Fruit fly (Drosophila melanogaster) whole organism, embryonic: ENCODE results near the gene drpr.
A peak's percentile ranks its signal among the peaks of the same experiment; 100 is the strongest.

Source experiments
- Asciz ChIP-seq: fragments of 200-800 bp; sonication (Bioruptor generic); optimal IDR thresholded peaks from 2 replicates; lab custom pipeline; 2017; ENCODE audit warnings: missing biosample characterization, mild to moderate bottlenecking, missing genetic modification characterization, missing genetic modification reagents
- Atf3 ChIP-seq: fragments of 200-800 bp; sonication (Bioruptor generic); optimal IDR thresholded peaks from 3 replicates; lab custom pipeline; 2016; ENCODE audit warnings: missing biosample characterization, missing genetic modification characterization
- CG10462 ChIP-seq: fragments of 200-800 bp; sonication (Bioruptor generic); optimal IDR thresholded peaks from 2 replicates; lab custom pipeline; 2016; ENCODE audit warnings: missing biosample characterization, missing genetic modification characterization
- CG12299 ChIP-seq: fragments of 200-800 bp; sonication (Bioruptor generic); optimal IDR thresholded peaks from 2 replicates; lab custom pipeline; 2018; ENCODE audit warnings: missing biosample characterization, mild to moderate bottlenecking, missing genetic modification characterization
- CG15011 ChIP-seq: fragments of 200-800 bp; sonication (Bioruptor generic); optimal IDR thresholded peaks from 3 replicates; lab custom pipeline; 2018; ENCODE audit warnings: missing biosample characterization, mild to moderate bottlenecking, missing genetic modification characterization
- CG15696 ChIP-seq: fragments of 200-800 bp; sonication (Bioruptor generic); optimal IDR thresholded peaks from 2 replicates; lab custom pipeline; 2019; ENCODE audit warnings: missing biosample characterization, mild to moderate bottlenecking, missing genetic modification characterization, moderate library complexity
- CG1647 ChIP-seq: fragments of 200-800 bp; sonication (Bioruptor generic); optimal IDR thresholded peaks from 3 replicates; lab custom pipeline; 2016; ENCODE audit warnings: missing biosample characterization, missing genetic modification characterization
- CG17829 ChIP-seq: fragments of 200-800 bp; optimal IDR thresholded peaks from 2 replicates; lab custom pipeline; 2019; ENCODE audit warnings: missing biosample characterization, mild to moderate bottlenecking, missing genetic modification characterization, moderate library complexity
- CG2116 ChIP-seq: fragments of 200-800 bp; sonication (Bioruptor generic); optimal IDR thresholded peaks from 3 replicates; lab custom pipeline; 2018; ENCODE audit warnings: missing biosample characterization, mild to moderate bottlenecking, missing genetic modification characterization
- CG2712 ChIP-seq: fragments of 200-800 bp; optimal IDR thresholded peaks from 3 replicates; lab custom pipeline; 2019; ENCODE audit warnings: missing biosample characterization, mild to moderate bottlenecking, missing genetic modification characterization, moderate library complexity
- CG5953 ChIP-seq: fragments of 200-800 bp; sonication (Bioruptor generic); IDR thresholded peaks from 2 replicates; pipeline ENCODE4 v1.3.6; 2022; ENCODE audit warnings: missing biosample characterization, missing genetic modification characterization
- CG7271 ChIP-seq: fragments of 200-800 bp; sonication (Bioruptor generic); optimal IDR thresholded peaks from 2 replicates; lab custom pipeline; 2018; ENCODE audit warnings: missing biosample characterization, mild to moderate bottlenecking, missing genetic modification characterization, moderate library complexity
- CG7372 ChIP-seq: fragments of 200-800 bp; sonication (Bioruptor generic); IDR thresholded peaks from 2 replicates; pipeline ENCODE4 v1.3.6; 2022; ENCODE audit warnings: missing biosample characterization, missing genetic modification characterization
- CG7786 ChIP-seq: fragments of 200-800 bp; sonication (Bioruptor generic); optimal IDR thresholded peaks from 2 replicates; lab custom pipeline; 2016; ENCODE audit warnings: missing biosample characterization, missing genetic modification characterization
- CG8290 ChIP-seq, 3 experiments: fragments of 200-800 bp; sonication (Bioruptor generic); optimal IDR thresholded peaks; 2 replicates each; lab custom pipeline; 2016 to 2019; ENCODE audit warnings: missing biosample characterization in 3 of 3, missing genetic modification characterization in 3 of 3, mild to moderate bottlenecking in 2 of 3, moderate library complexity in 1 of 3
- CG9215 ChIP-seq: fragments of 200-800 bp; sonication (Bioruptor generic); IDR thresholded peaks from 2 replicates; pipeline ENCODE4 v1.3.6; 2022; ENCODE audit warnings: missing biosample characterization, missing genetic modification characterization
- CG9727 ChIP-seq: fragments of 200-800 bp; sonication (Bioruptor generic); optimal IDR thresholded peaks from 3 replicates; lab custom pipeline; 2017; ENCODE audit warnings: missing biosample characterization, mild to moderate bottlenecking, missing genetic modification characterization
- CG9797 ChIP-seq: fragments of 200-800 bp; sonication (Bioruptor generic); optimal IDR thresholded peaks from 3 replicates; lab custom pipeline; 2018; ENCODE audit warnings: missing biosample characterization, mild to moderate bottlenecking, missing genetic modification characterization
- CkIIα-i1 ChIP-seq: fragments of 200-800 bp; sonication (Bioruptor generic); IDR thresholded peaks from 2 replicates; pipeline ENCODE4 v1.3.6; 2022; ENCODE audit warnings: missing biosample characterization, missing genetic modification characterization
- D19A ChIP-seq: fragments of 200-800 bp; optimal IDR thresholded peaks from 3 replicates; lab custom pipeline; 2019; ENCODE audit warnings: missing biosample characterization, mild to moderate bottlenecking, missing genetic modification characterization, moderate library complexity
- Doc2 ChIP-seq: fragments of 200-800 bp; sonication (Bioruptor generic); IDR thresholded peaks from 2 replicates; pipeline ENCODE4 v1.3.6; 2022; ENCODE audit warnings: missing biosample characterization, missing genetic modification characterization
- E2f1 ChIP-seq: fragments of 200-800 bp; sonication (Bioruptor generic); IDR thresholded peaks from 2 replicates; pipeline ENCODE4 v1.3.6; 2022; ENCODE audit warnings: missing biosample characterization, missing genetic modification characterization
- Ets97D ChIP-seq: fragments of 200-800 bp; sonication (Bioruptor generic); optimal IDR thresholded peaks from 3 replicates; lab custom pipeline; 2016; ENCODE audit warnings: missing biosample characterization, missing genetic modification characterization
- GATAe ChIP-seq: fragments of 200-800 bp; sonication (Bioruptor generic); conservative IDR thresholded peaks from 2 replicates; pipeline ENCODE4 v1.3.6; 2022; ENCODE audit warnings: missing biosample characterization, missing genetic modification characterization
- Hsf ChIP-seq: fragments of 200-800 bp; sonication (Bioruptor generic); optimal IDR thresholded peaks from 3 replicates; lab custom pipeline; 2016; ENCODE audit warnings: missing biosample characterization, missing genetic modification characterization
- Lim3 ChIP-seq: fragments of 200-800 bp; sonication (Bioruptor generic); IDR thresholded peaks from 2 replicates; pipeline ENCODE4 v1.3.6; 2022; ENCODE audit warnings: missing biosample characterization, missing genetic modification characterization
- Meics ChIP-seq: fragments of 200-800 bp; sonication (Bioruptor generic); optimal IDR thresholded peaks from 2 replicates; lab custom pipeline; 2017; ENCODE audit warnings: missing biosample characterization, mild to moderate bottlenecking, missing genetic modification characterization
- Mes4 ChIP-seq: fragments of 200-800 bp; sonication (Bioruptor generic); optimal IDR thresholded peaks from 2 replicates; lab custom pipeline; 2016; ENCODE audit warnings: missing biosample characterization, missing genetic modification characterization
- Opbp ChIP-seq: fragments of 200-800 bp; sonication (Bioruptor generic); IDR thresholded peaks from 3 replicates; pipeline ENCODE4 v1.3.6; 2022; ENCODE audit warnings: missing biosample characterization, missing genetic modification characterization; ENCODE audit not compliant: partially characterized antibody
- Sox102F ChIP-seq: fragments of 200-800 bp; sonication (Bioruptor generic); optimal IDR thresholded peaks from 2 replicates; lab custom pipeline; 2018; ENCODE audit warnings: missing biosample characterization, mild to moderate bottlenecking, missing genetic modification characterization, moderate library complexity
- Usf ChIP-seq: fragments of 200-800 bp; sonication (Bioruptor generic); optimal IDR thresholded peaks from 2 replicates; lab custom pipeline; 2017; ENCODE audit warnings: missing genotype, missing biosample characterization, missing genetic modification characterization
- Xbp1 ChIP-seq: fragments of 200-800 bp; sonication (Bioruptor generic); optimal IDR thresholded peaks from 3 replicates; lab custom pipeline; 2016; ENCODE audit warnings: missing biosample characterization, mild to moderate bottlenecking, missing genetic modification characterization
- ab ChIP-seq: fragments of 200-800 bp; sonication (Bioruptor generic); optimal IDR thresholded peaks from 2 replicates; lab custom pipeline; 2016; ENCODE audit warnings: missing biosample characterization, missing genetic modification characterization
- al ChIP-seq: fragments of 200-800 bp; sonication (Bioruptor generic); IDR thresholded peaks from 2 replicates; pipeline ENCODE4 v1.3.6; 2022; ENCODE audit warnings: missing biosample characterization, missing genetic modification characterization
- aop ChIP-seq: fragments of 200-800 bp; sonication (Bioruptor generic); IDR thresholded peaks from 2 replicates; pipeline ENCODE4 v1.3.6; 2022; ENCODE audit warnings: missing biosample characterization, missing genetic modification characterization
- bigmax ChIP-seq: fragments of 200-800 bp; sonication (Bioruptor generic); optimal IDR thresholded peaks from 2 replicates; lab custom pipeline; 2018; ENCODE audit warnings: missing biosample characterization, mild to moderate bottlenecking, missing genetic modification characterization
- bowl ChIP-seq: fragments of 200-800 bp; sonication (Bioruptor generic); IDR thresholded peaks from 2 replicates; pipeline ENCODE4 v1.3.6; 2022; ENCODE audit warnings: missing biosample characterization, missing genetic modification characterization
- crc ChIP-seq: fragments of 200-800 bp; sonication (Bioruptor generic); optimal IDR thresholded peaks from 2 replicates; lab custom pipeline; 2016; ENCODE audit warnings: missing biosample characterization, missing genetic modification characterization
- ham ChIP-seq: fragments of 200-800 bp; sonication (Bioruptor generic); IDR thresholded peaks from 2 replicates; pipeline ENCODE4 v1.3.6; 2022; ENCODE audit warnings: missing biosample characterization, missing genetic modification characterization
- jigr1 ChIP-seq: fragments of 200-800 bp; sonication (Bioruptor generic); IDR thresholded peaks from 3 replicates; pipeline ENCODE4 v1.3.6; 2022; ENCODE audit warnings: missing biosample characterization, missing genetic modification characterization
- luna ChIP-seq: fragments of 200-800 bp; sonication (Bioruptor generic); optimal IDR thresholded peaks from 2 replicates; lab custom pipeline; 2016; ENCODE audit warnings: missing biosample characterization, missing genetic modification characterization
- org-1 ChIP-seq: fragments of 200-800 bp; sonication (Bioruptor generic); optimal IDR thresholded peaks from 2 replicates; lab custom pipeline; 2017; ENCODE audit warnings: missing biosample characterization, missing genetic modification characterization
- pnt ChIP-seq: fragments of 200-800 bp; sonication (Bioruptor generic); optimal IDR thresholded peaks from 3 replicates; lab custom pipeline; 2016; ENCODE audit warnings: missing biosample characterization, missing genetic modification characterization
- ro ChIP-seq: fragments of 200-800 bp; sonication (Bioruptor generic); IDR thresholded peaks from 2 replicates; pipeline ENCODE4 v1.3.6; 2022; ENCODE audit warnings: missing biosample characterization, missing genetic modification characterization
- sens ChIP-seq: fragments of 200-800 bp; sonication (Bioruptor generic); peaks from one replicate; lab custom pipeline; 2016; ENCODE audit warnings: missing biosample characterization, missing genetic modification characterization
- slp2 ChIP-seq: fragments of 200-800 bp; sonication (Bioruptor generic); optimal IDR thresholded peaks from 2 replicates; lab custom pipeline; 2016; ENCODE audit warnings: missing biosample characterization, missing genetic modification characterization
- ssp ChIP-seq: fragments of 200-800 bp; sonication (Bioruptor generic); IDR thresholded peaks from 2 replicates; pipeline ENCODE4 v1.3.6; 2022; ENCODE audit warnings: missing biosample characterization, missing genetic modification characterization
- tio ChIP-seq: fragments of 200-800 bp; sonication (Bioruptor generic); optimal IDR thresholded peaks from 2 replicates; lab custom pipeline; 2017; ENCODE audit warnings: missing biosample characterization, missing genetic modification characterization, inconsistent platforms
- tll ChIP-seq, 2 experiments: fragments of 200-800 bp in 1 of 2; fragments of >200 bp in 1 of 2; sonication (Bioruptor generic) in 1 of 2; optimal IDR thresholded peaks; 2 replicates each; lab custom pipeline; 2017 to 2019; ENCODE audit warnings: missing biosample characterization in 2 of 2, missing genetic modification characterization in 2 of 2, mild to moderate bottlenecking in 1 of 2, moderate library complexity in 1 of 2
- toy ChIP-seq: fragments of 200-800 bp; sonication (Bioruptor generic); IDR thresholded peaks from 2 replicates; pipeline ENCODE4 v1.3.6; 2022; ENCODE audit warnings: missing biosample characterization, missing genetic modification characterization
- vvl ChIP-seq: fragments of 200-800 bp; sonication (Bioruptor generic); IDR thresholded peaks from 2 replicates; pipeline ENCODE4 v1.3.6; 2022; ENCODE audit warnings: missing biosample characterization, missing genetic modification characterization

Gene drpr

DNA sequence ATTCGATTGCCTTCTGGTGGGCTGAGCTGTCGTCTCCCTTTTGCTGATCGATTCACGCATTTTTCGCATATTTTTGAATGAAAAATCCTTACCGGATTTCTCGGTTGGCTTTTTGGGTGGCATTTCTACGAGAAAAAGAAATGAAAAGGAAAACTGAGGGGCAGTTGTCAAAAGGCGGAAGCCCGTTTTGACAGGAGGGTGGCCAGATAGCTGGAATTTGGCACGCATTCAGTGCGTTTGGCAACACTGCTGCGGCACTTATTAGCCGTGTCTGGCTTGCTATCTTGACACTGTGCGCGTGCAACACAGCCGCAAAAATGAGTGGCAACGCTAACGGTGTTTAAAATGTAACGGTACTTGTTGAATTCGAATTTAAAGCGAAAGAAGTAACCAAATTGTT, 62.4 kb downstream of the drpr start, which contains the start of gene RpL23A (continued):
- peak; percentile 90 for TF ChIP-seq CG7372
- peak; percentile 95 for TF ChIP-seq Atf3 (GFP tag; lab: Kevin White, UChicago)
- peak; percentile 100 for TF ChIP-seq Ets97D (GFP tag; lab: Kevin White, UChicago)
- TF ChIP-seq CG9727 (GFP tag; lab: Kevin White, UChicago), result peak; percentile 97
- peak; percentile 93 for TF ChIP-seq org-1 (GFP tag; lab: Kevin White, UChicago)
- TF ChIP-seq crc (GFP tag; lab: Kevin White, UChicago), result peak; percentile 95
- TF ChIP-seq Sox102F, result no peak
- peak; percentile 75 for TF ChIP-seq GATAe (GFP tag; lab: Robert Waterston, UW)
- peak; percentile 91 for TF ChIP-seq al (GFP tag; lab: Robert Waterston, UW)
- peak; percentile 95 for TF ChIP-seq slp2 (GFP tag; lab: Kevin White, UChicago)
- TF ChIP-seq CG1647 (GFP tag; lab: Kevin White, UChicago), result peak; percentile 97
- peak; percentile 81 for TF ChIP-seq Opbp (GFP tag; lab: Robert Waterston, UW)
- peak; percentile 91 for TF ChIP-seq ham
- TF ChIP-seq luna (GFP tag; lab: Kevin White, UChicago), result peak; percentile 96
- TF ChIP-seq CG15011 (GFP tag; lab: Kevin White, UChicago), result peak; percentile 92
- TF ChIP-seq tio (GFP tag; lab: Kevin White, UChicago), result no peak
- TF ChIP-seq pnt, result peak; percentile 90
- peak; percentile 81 for TF ChIP-seq ab (GFP tag; lab: Kevin White, UChicago)
- peak; percentile 95 for TF ChIP-seq CG7786 (GFP tag; lab: Kevin White, UChicago)
- TF ChIP-seq Asciz (GFP tag; lab: Kevin White, UChicago), result no peak
- TF ChIP-seq CG12299 (tag; lab: Kevin White, UChicago), result peak; percentile 82
- peak; percentile 73 for TF ChIP-seq ro (GFP tag; lab: Robert Waterston, UW)
- peak; percentile 93 for TF ChIP-seq CG2116 (GFP tag; lab: Kevin White, UChicago)
- TF ChIP-seq aop (GFP tag; lab: Robert Waterston, UW), result peak; percentile 54; the same call in 1 of the 2 replicates
- peak; percentile 90 for TF ChIP-seq CG5953 (GFP tag; lab: Robert Waterston, UW)
- peak; percentile 77; the same call in 1 of the 2 replicates for TF ChIP-seq toy (GFP tag; lab: Robert Waterston, UW)
- peak; percentile 93 for TF ChIP-seq CG2712
- peak; percentile 43; the same call in 1 of the 2 replicates for TF ChIP-seq bowl
- peak; percentile 92 for TF ChIP-seq bigmax (GFP tag; lab: Kevin White, UChicago)
- TF ChIP-seq Lim3, result peak; percentile 67
- TF ChIP-seq CG17829 (tag; lab: Kevin White, UChicago), result peak; percentile 92
- TF ChIP-seq Doc2 (GFP tag; lab: Robert Waterston, UW), result peak; percentile 78
- TF ChIP-seq ssp (GFP tag; lab: Robert Waterston, UW), result peak; percentile 87
- peak; percentile 96 for TF ChIP-seq Xbp1 (GFP tag; lab: Kevin White, UChicago)
- peak; percentile 96 for TF ChIP-seq Hsf
- peak; percentile 88 for TF ChIP-seq CG10462 (GFP tag; lab: Kevin White, UChicago)
- TF ChIP-seq tll (GFP tag; optimal IDR thresholded peaks at IDR 0.05; lab: Kevin White, UChicago), result peak in 1 of 2 experiments; percentile 61
- peak; percentile 99 for TF ChIP-seq Mes4 (GFP tag; lab: Kevin White, UChicago)
- peak; percentile 89 for TF ChIP-seq E2f1 (GFP tag; lab: Robert Waterston, UW)
- TF ChIP-seq CG9215 (GFP tag; lab: Robert Waterston, UW), result peak; percentile 87
- peak; percentile 95 for TF ChIP-seq CG7271
- TF ChIP-seq CG8290 (GFP tag; optimal IDR thresholded peaks at IDR 0.05; lab: Kevin White, UChicago), result peak; percentile 95
- peak; percentile 84 to 99 for TF ChIP-seq CG8290 (tag; optimal IDR thresholded peaks at IDR 0.05; lab: Kevin White, UChicago)
- peak; percentile 52; the same call in 1 of the 2 replicates for TF ChIP-seq CkIIα-i1 (GFP tag; lab: Robert Waterston, UW)
- TF ChIP-seq Meics (GFP tag; lab: Kevin White, UChicago), result peak; percentile 98
- TF ChIP-seq CG15696 (tag; lab: Kevin White, UChicago), result peak; percentile 71
- TF ChIP-seq CG9797 (GFP tag; lab: Kevin White, UChicago), result peak; percentile 91
- peak; percentile 97 for TF ChIP-seq vvl (GFP tag; lab: Robert Waterston, UW)
- peak; percentile 63 for TF ChIP-seq D19A (tag; lab: Kevin White, UChicago)
- 0 out of 3 replicates have a peak, but pooled peaks have one; percentile 24 for TF ChIP-seq jigr1
- TF ChIP-seq Usf (GFP tag; lab: Kevin White, UChicago), result peak; percentile 94
- TF ChIP-seq sens (GFP tag; lab: Kevin White, UChicago), result peak; percentile 98
